Worm (Caenorhabditis elegans): ENCODE measurements around the gene pgph-3.

The pgph-3 gene

DNA sequence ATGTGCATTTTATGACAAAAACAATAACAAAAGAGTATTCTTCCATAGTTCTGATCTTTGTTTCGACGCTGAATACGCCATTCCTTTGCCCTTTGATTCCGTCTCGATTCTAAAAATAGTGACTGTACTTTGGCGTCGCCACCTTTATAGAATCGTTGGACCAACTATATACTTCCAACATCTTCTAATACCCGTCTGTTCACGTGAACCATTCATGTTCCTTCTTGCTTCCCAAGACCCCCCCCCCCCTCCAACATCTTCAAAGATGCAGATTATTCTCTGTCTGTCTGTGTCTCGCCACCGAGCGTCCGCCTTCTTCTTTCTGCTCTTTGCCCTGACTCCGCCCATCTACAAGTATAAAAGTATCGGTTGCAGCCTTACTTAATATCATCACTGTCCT lies 6.4 kb upstream of the pgph-3 start:
- TF ChIP-seq lir-3 (tag; optimal IDR thresholded peaks at IDR 0.05; ENCODE audit: poor library complexity) (no peak), aha-1 (tag; optimal IDR thresholded peaks at IDR 0.05) (no peak), ztf-11 (tag; optimal IDR thresholded peaks at IDR 0.05) (no peak), hlh-4 (tag; optimal IDR thresholded peaks at IDR 0.05) (no peak), nhr-19 (GFP tag; conservative IDR thresholded peaks at IDR 0.05) (peak; percentile 49), nhr-84 (tag; optimal IDR thresholded peaks at IDR 0.05) (no peak), grh-1 (GFP tag; IDR thresholded peaks at IDR 0.05) (no peak), lin-14 (GFP tag; optimal IDR thresholded peaks at IDR 0.05) (peak; percentile 25), zag-1 (tag; optimal IDR thresholded peaks at IDR 0.05) (no peak), unc-86 (tag; optimal IDR thresholded peaks at IDR 0.05) (no peak), mef-2 (tag; optimal IDR thresholded peaks at IDR 0.05) (no peak), fos-1 (tag; optimal IDR thresholded peaks at IDR 0.05) (no peak), ceh-8 (GFP tag; optimal IDR thresholded peaks at IDR 0.05) (no peak), unc-62 (GFP tag; optimal IDR thresholded peaks at IDR 0.05) (no peak), C34B4.2 (tag; optimal IDR thresholded peaks at IDR 0.05) (no peak), unc-30 (tag; optimal IDR thresholded peaks at IDR 0.05) (no peak), efl-1 (optimal IDR thresholded peaks at IDR 0.05) (no peak), efl-1 (GFP tag; optimal IDR thresholded peaks at IDR 0.05 in 1 of 2) (no peak), nhr-85 (tag) (peak; percentile 74), lin-39 (tag; optimal IDR thresholded peaks at IDR 0.05) (no peak), lin-15B (tag; optimal IDR thresholded peaks at IDR 0.05) (no peak), snpc-4 (tag; optimal IDR thresholded peaks at IDR 0.05) (no peak), ces-1 (GFP tag; optimal IDR thresholded peaks at IDR 0.05) (no peak)

DNA sequence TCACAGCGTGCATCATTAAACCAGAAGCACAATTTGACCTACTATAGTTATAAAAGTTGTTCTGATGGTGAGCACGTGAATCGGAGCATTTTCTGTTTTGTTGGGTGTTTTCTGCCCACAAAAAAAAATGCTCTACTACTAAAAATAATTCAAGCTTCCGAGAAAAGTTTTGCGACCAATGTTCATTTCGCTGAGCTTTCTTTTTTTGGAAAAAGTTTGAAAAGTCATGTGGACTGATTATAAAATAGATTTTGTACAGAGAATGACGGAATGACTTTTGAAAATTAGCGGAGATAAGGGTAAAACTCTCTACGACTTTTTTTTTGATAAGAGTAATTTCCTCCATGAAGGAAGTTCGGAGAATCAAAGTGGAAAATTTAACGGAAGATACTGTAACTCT lies 5.9 kb upstream of the pgph-3 start:
- TF ChIP-seq nhr-84 (tag; optimal IDR thresholded peaks at IDR 0.05) (no peak), alr-1 (tag; optimal IDR thresholded peaks at IDR 0.05; ENCODE audit: borderline replicate concordance) (no peak), C04F5.9 (tag; optimal IDR thresholded peaks at IDR 0.05) (no peak), Y116A8C.19 (tag; optimal IDR thresholded peaks at IDR 0.05; ENCODE audit: borderline replicate concordance) (no peak), efl-3 (GFP tag; optimal IDR thresholded peaks at IDR 0.05) (no peak), nhr-11 (tag; optimal IDR thresholded peaks at IDR 0.05) (no peak), ztf-11 (tag; optimal IDR thresholded peaks at IDR 0.05) (no peak), nhr-237 (tag; optimal IDR thresholded peaks at IDR 0.05) (no peak), ceh-63 (GFP tag; optimal IDR thresholded peaks at IDR 0.05) (no peak), ceh-82 (tag; optimal IDR thresholded peaks at IDR 0.05) (no peak), lin-14 (GFP tag; optimal IDR thresholded peaks at IDR 0.05) (peak; percentile 23), nhr-77 (tag; optimal IDR thresholded peaks at IDR 0.05) (no peak), pag-3 (tag; optimal IDR thresholded peaks at IDR 0.05; ENCODE audit: borderline replicate concordance, insufficient read depth) (no peak), nhr-19 (GFP tag; conservative IDR thresholded peaks at IDR 0.05) (0 out of 2 replicates have a peak, but pooled peaks have one; percentile 3), snu-23 (GFP tag; optimal IDR thresholded peaks at IDR 0.05) (no peak), egl-27 (tag; optimal IDR thresholded peaks at IDR 0.05) (no peak), aly-2 (tag; optimal IDR thresholded peaks at IDR 0.05) (no peak), nhr-71 (tag; optimal IDR thresholded peaks at IDR 0.05) (peak; percentile 58), dpl-1 (GFP tag; optimal IDR thresholded peaks at IDR 0.05) (no peak), fkh-4 (tag; optimal IDR thresholded peaks at IDR 0.05; ENCODE audit: borderline replicate concordance) (no peak), unc-62 (GFP tag; optimal IDR thresholded peaks at IDR 0.05) (no peak), sptf-1 (tag; optimal IDR thresholded peaks at IDR 0.05) (no peak), sox-4 (tag; optimal IDR thresholded peaks at IDR 0.05) (peak; percentile 57), nhr-90 (tag; optimal IDR thresholded peaks at IDR 0.05; ENCODE audit: poor library complexity) (no peak), fkh-8 (tag; optimal IDR thresholded peaks at IDR 0.05) (peak; percentile 67), elt-2 (tag; optimal IDR thresholded peaks at IDR 0.05) (peak; percentile 76), zag-1 (tag; optimal IDR thresholded peaks at IDR 0.05) (no peak), nhr-47 (tag; optimal IDR thresholded peaks at IDR 0.05) (peak; percentile 39)

Measured in whole organism, L1 larva.